Worm (Caenorhabditis elegans) whole organism, early embryonic: ENCODE results near the gene Y57G11B.6.

Source experiments
- B0310.2 ChIP-seq: sonication (generic microtip); optimal IDR thresholded peaks from 2 replicates; lab custom pipeline; 2016; ENCODE audit warnings: mild to moderate bottlenecking, missing genetic modification characterization, missing compliant biosample characterization
- ceh-13 ChIP-seq: fragments of 200-800 bp; sonication (Bioruptor generic); optimal IDR thresholded peaks from 2 replicates; lab custom pipeline; 2018; ENCODE audit warnings: mild to moderate bottlenecking, missing genetic modification characterization, missing compliant biosample characterization
- ets-7 ChIP-seq: sonication (generic microtip); optimal IDR thresholded peaks from 2 replicates; lab custom pipeline; 2016; ENCODE audit warnings: missing genotype, missing genetic modification characterization, missing compliant biosample characterization
- hmbx-1 ChIP-seq: sonication (generic microtip); optimal IDR thresholded peaks from 2 replicates; lab custom pipeline; 2016; ENCODE audit warnings: mild to moderate bottlenecking, missing genetic modification characterization, missing compliant biosample characterization
- hmg-4 ChIP-seq: fragments of 200-800 bp; sonication (Bioruptor generic); optimal IDR thresholded peaks from 2 replicates; lab custom pipeline; 2018; ENCODE audit warnings: mild to moderate bottlenecking, missing genetic modification characterization, missing compliant biosample characterization
- hnd-1 ChIP-seq: sonication (generic microtip); optimal IDR thresholded peaks from 2 replicates; lab custom pipeline; 2016; ENCODE audit warnings: missing genetic modification characterization, missing compliant biosample characterization
- tbx-11 ChIP-seq: fragments of 200-800 bp; sonication (Bioruptor generic); IDR thresholded peaks from 2 replicates; pipeline ENCODE4 v1.3.6; 2022; ENCODE audit warnings: missing genetic modification characterization, missing compliant biosample characterization
- tbx-37 ChIP-seq: fragments of 200-800 bp; sonication (Bioruptor generic); conservative IDR thresholded peaks from 2 replicates; pipeline ENCODE4 v1.3.6; 2022; ENCODE audit warnings: missing genetic modification reagents, missing genetic modification characterization, missing compliant biosample characterization

DNA sequence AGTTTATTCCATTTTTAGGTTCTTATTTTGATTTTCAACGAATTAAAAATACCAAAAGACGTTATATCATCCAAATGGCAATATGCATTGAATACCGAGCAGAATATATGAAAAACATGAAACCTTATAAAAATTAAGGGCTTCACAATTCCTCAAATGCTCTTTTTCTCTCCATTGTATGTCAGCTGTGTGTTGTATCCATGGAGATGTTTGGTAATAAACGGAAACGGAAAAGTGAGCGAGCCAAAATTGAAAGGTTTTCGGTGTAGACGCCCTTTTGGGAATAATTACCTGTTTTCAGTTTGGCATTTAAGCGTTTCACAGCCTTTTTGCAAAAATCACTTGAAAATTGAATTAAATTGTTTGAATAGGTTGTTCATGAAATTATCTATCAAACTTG lies 3.0 kb upstream of the Y57G11B.6 start:
- no peak for TF ChIP-seq B0310.2 (tag; lab: Kevin White, UChicago)
- no peak for TF ChIP-seq tbx-11
- no peak for TF ChIP-seq hmbx-1 (tag; lab: Kevin White, UChicago)
- TF ChIP-seq hnd-1 (tag; lab: Kevin White, UChicago): no peak
- no peak for TF ChIP-seq ets-7
- no peak for TF ChIP-seq hmg-4 (GFP tag; lab: Kevin White, UChicago)
- TF ChIP-seq tbx-37 (GFP tag; lab: Robert Waterston, UW): no peak
- TF ChIP-seq ceh-13: no peak
